Worm (Caenorhabditis elegans) whole organism, midembryonic: ENCODE results near the gene ser-1.

Experiments
- T22C8.4 ChIP-seq: fragments of 200-800 bp; sonication (Bioruptor generic); IDR thresholded peaks from 2 replicates; pipeline ENCODE4 v1.3.6; 2022; ENCODE audit warnings: missing genetic modification characterization, missing compliant biosample characterization
- cog-1 ChIP-seq: sonication (generic microtip); optimal IDR thresholded peaks from 2 replicates; lab custom pipeline; 2016; ENCODE audit warnings: missing genetic modification characterization, missing compliant biosample characterization
- flt-1 ChIP-seq: fragments of 200-800 bp; sonication (Bioruptor generic); IDR thresholded peaks from 2 replicates; pipeline ENCODE4 v1.3.6; 2022; ENCODE audit warnings: missing genetic modification characterization, missing compliant biosample characterization
- med-1 ChIP-seq: sonication (generic microtip); optimal IDR thresholded peaks from 2 replicates; lab custom pipeline; 2017; ENCODE audit warnings: missing genetic modification characterization, mild to moderate bottlenecking, missing compliant biosample characterization, antibody characterized with exemption, missing genetic modification reagents; ENCODE audit not compliant: insufficient read depth
- ref-1 ChIP-seq: fragments of 200-800 bp; sonication (Bioruptor generic); conservative IDR thresholded peaks from 2 replicates; pipeline ENCODE4 v1.3.6; 2022; ENCODE audit warnings: missing genetic modification reagents, missing genetic modification characterization, missing compliant biosample characterization
- ztf-23 ChIP-seq: fragments of 200-800 bp; sonication (Bioruptor generic); IDR thresholded peaks from 2 replicates; pipeline ENCODE4 v1.3.6; 2022; ENCODE audit warnings: missing genetic modification reagents, missing genetic modification characterization, missing compliant biosample characterization
- ztf-29 ChIP-seq: fragments of 200-800 bp; sonication (Bioruptor generic); IDR thresholded peaks from 2 replicates; pipeline ENCODE4 v1.3.6; 2022; ENCODE audit warnings: missing genetic modification reagents, missing genetic modification characterization, missing compliant biosample characterization

DNA sequence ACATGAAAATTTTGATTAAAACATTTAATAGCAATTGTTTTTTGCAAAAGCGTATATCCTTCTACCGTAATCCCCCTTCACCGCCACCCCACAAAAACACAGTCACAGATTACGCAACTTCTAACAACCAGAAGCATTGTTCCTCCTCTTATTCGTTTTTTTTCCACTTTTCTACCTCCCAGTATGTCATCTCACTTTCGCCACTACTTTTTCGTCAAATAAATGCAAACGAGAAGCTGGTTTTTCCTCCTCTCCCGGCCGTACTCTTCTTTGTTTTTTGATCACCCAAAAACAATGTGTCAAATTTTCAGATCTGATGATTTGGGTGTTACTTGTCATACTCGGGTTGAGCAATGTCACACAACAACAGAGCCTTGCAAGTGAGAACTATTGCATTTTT is 53.5 kb downstream of the ser-1 start, which contains the start of gene C06G1.1:
- no peak for TF ChIP-seq ztf-23
- TF ChIP-seq med-1 = no peak
- TF ChIP-seq ztf-29 (GFP tag; lab: Robert Waterston, UW) = no peak
- no peak for TF ChIP-seq T22C8.4 (GFP tag; lab: Robert Waterston, UW)
- no peak for TF ChIP-seq ref-1 (GFP tag; lab: Robert Waterston, UW)
- TF ChIP-seq flt-1 = no peak
- TF ChIP-seq cog-1 (tag; lab: Kevin White, UChicago) = no peak
